Worm (Caenorhabditis elegans) whole organism, young adult: Measurements from ENCODE around the gene C36B7.1.

Source experiments
- B0019.2 ChIP-seq: fragments of 200-800 bp; sonication (Bioruptor generic); conservative IDR thresholded peaks from 2 replicates; pipeline ENCODE4 v1.3.6; 2022; ENCODE audit warnings: missing genetic modification reagents, missing genetic modification characterization, missing compliant biosample characterization
- F52B5.7 ChIP-seq: sonication (generic microtip); optimal IDR thresholded peaks from 2 replicates; lab custom pipeline; 2016; ENCODE audit warnings: mild to moderate bottlenecking, missing genetic modification characterization, missing compliant biosample characterization
- ama-1 ChIP-seq, 3 experiments: fragments of 150-350 bp in 1 of 3; sonication (generic microtip) in 2 of 3; optimal IDR thresholded peaks; 2 replicates each; lab custom pipeline; 2014 to 2018; ENCODE audit warnings: missing biosample characterization in 2 of 3, missing genetic modification characterization in 2 of 3, missing genetic modification reagents in 2 of 3
- cebp-2 ChIP-seq: fragments of 200-800 bp; sonication (Bioruptor generic); IDR thresholded peaks from 2 replicates; pipeline ENCODE4 v1.3.6; 2022; ENCODE audit warnings: missing genetic modification characterization, missing compliant biosample characterization
- die-1 ChIP-seq: sonication (generic microtip); optimal IDR thresholded peaks from 2 replicates; lab custom pipeline; 2016; ENCODE audit warnings: missing genotype, mild to moderate bottlenecking, missing genetic modification characterization, missing compliant biosample characterization
- dox-1 ChIP-seq: fragments of 200-800 bp; sonication (Bioruptor generic); IDR thresholded peaks from 2 replicates; pipeline ENCODE4 v1.3.6; 2022; ENCODE audit warnings: missing genetic modification reagents, missing genetic modification characterization, missing compliant biosample characterization
- madf-6 ChIP-seq: fragments of 200-800 bp; sonication (Bioruptor generic); IDR thresholded peaks from 2 replicates; pipeline ENCODE4 v1.3.6; 2022; ENCODE audit warnings: missing genetic modification reagents, missing genetic modification characterization, missing compliant biosample characterization
- somi-1 ChIP-seq: fragments of 200-800 bp; sonication (Bioruptor generic); optimal IDR thresholded peaks from 2 replicates; lab custom pipeline; 2018; ENCODE audit warnings: mild to moderate bottlenecking, missing genetic modification characterization, missing compliant biosample characterization
- tbp1 ChIP-seq: fragments of 200-800 bp; sonication (Bioruptor generic); optimal IDR thresholded peaks from 2 replicates; lab custom pipeline; 2018; ENCODE audit warnings: mild to moderate bottlenecking, missing genetic modification characterization, missing compliant biosample characterization
- unc-62 ChIP-seq: fragments of 150-350 bp; optimal IDR thresholded peaks from 2 replicates; lab custom pipeline; 2014; ENCODE audit warnings: missing biosample characterization, missing genetic modification reagents, missing genetic modification characterization
- zim-3 ChIP-seq: sonication (generic microtip); optimal IDR thresholded peaks from 2 replicates; lab custom pipeline; 2017; ENCODE audit warnings: mild to moderate bottlenecking, missing genetic modification characterization, moderate library complexity, missing compliant biosample characterization
- ztf-26 ChIP-seq: sonication (generic microtip); optimal IDR thresholded peaks from 2 replicates; lab custom pipeline; 2017; ENCODE audit warnings: missing genetic modification characterization, missing compliant biosample characterization
- ztf-6 ChIP-seq: fragments of 200-800 bp; sonication (Bioruptor generic); IDR thresholded peaks from 2 replicates; pipeline ENCODE4 v1.3.6; 2022; ENCODE audit warnings: missing genetic modification reagents, missing genetic modification characterization, missing compliant biosample characterization

DNA sequence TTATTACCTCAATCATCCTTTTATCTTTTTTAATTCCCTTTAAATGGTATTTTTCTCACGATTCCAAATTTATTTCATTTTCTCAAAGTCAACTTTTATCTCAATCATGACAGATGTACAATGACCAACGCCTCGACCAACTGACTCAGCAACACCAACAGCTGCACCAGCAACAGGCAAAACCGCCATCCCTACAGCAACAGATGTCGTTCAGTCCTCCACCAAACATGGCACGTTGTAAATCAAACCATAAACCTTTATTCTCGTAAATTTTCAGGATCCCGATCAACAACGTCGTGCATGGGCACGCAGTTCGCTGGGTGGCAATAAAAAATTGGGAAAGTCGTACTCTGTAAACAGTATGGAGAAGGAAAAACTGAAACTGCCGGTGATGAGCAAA is 50.1 kb downstream of the C36B7.1 start:
- no peak for TF ChIP-seq B0019.2 (GFP tag; lab: Robert Waterston, UW)
- no peak for TF ChIP-seq tbp1 (GFP tag; lab: Kevin White, UChicago)
- TF ChIP-seq ama-1 (optimal IDR thresholded peaks at IDR 0.05; lab: Kevin White, UChicago), result no peak
- no peak for TF ChIP-seq ama-1 (GFP tag; optimal IDR thresholded peaks at IDR 0.05; lab: Kevin White, UChicago)
- no peak for TF ChIP-seq cebp-2 (GFP tag; lab: Robert Waterston, UW)
- no peak for TF ChIP-seq somi-1 (GFP tag; lab: Kevin White, UChicago)
- no peak for TF ChIP-seq die-1 (tag; lab: Kevin White, UChicago)
- TF ChIP-seq F52B5.7 (tag; lab: Kevin White, UChicago), result no peak
- TF ChIP-seq zim-3, result no peak
- TF ChIP-seq ztf-26 (tag; lab: Kevin White, UChicago), result no peak
- no peak for TF ChIP-seq ztf-6
- no peak for TF ChIP-seq dox-1 (GFP tag; lab: Robert Waterston, UW)
- TF ChIP-seq madf-6 (GFP tag; lab: Robert Waterston, UW), result no peak
- TF ChIP-seq unc-62 (GFP tag; lab: Kevin White, UChicago), result no peak
